Worm (Caenorhabditis elegans) whole organism, mixed stage, embryonic: ENCODE measurements around the gene C10A4.10.
A peak's percentile ranks its signal among the peaks of the same experiment; 100 is the strongest.

Experiments
- ces-1 ChIP-seq: fragments of 150-350 bp; optimal IDR thresholded peaks from 2 replicates; lab custom pipeline; 2014; ENCODE audit warnings: missing biosample characterization, missing genetic modification reagents, missing genetic modification characterization
- elt-1 ChIP-seq: sonication (generic microtip); optimal IDR thresholded peaks from 2 replicates; lab custom pipeline; 2017; ENCODE audit warnings: missing genetic modification characterization, mild to moderate bottlenecking, missing compliant biosample characterization, antibody characterized with exemption, moderate library complexity, borderline replicate concordance; ENCODE audit not compliant: insufficient read depth
- mep-1 ChIP-seq: fragments of 150-350 bp; optimal IDR thresholded peaks from 2 replicates; lab custom pipeline; 2017; ENCODE audit warnings: missing biosample characterization, missing genetic modification reagents, missing genetic modification characterization, inconsistent platforms
- nhr-2 ChIP-seq: fragments of 150-350 bp; optimal IDR thresholded peaks from 2 replicates; lab custom pipeline; 2014; ENCODE audit warnings: missing biosample characterization, missing genetic modification characterization

- no peak for TF ChIP-seq mep-1 (tag; lab: Kevin White, UChicago)
- TF ChIP-seq ces-1, result peak; percentile 63
- TF ChIP-seq nhr-2 (tag; lab: Kevin White, UChicago), result no peak
- TF ChIP-seq elt-1 (tag; lab: Kevin White, UChicago), result no peak
Measured at ce11 chrX:7371945-7372344, 26.7 kb upstream of the C10A4.10 start.
